Worm (Caenorhabditis elegans) whole organism, L4 larva: ENCODE results near the gene eff-1.

Source experiments
- F26F4.8 ChIP-seq: fragments of 200-800 bp; sonication (Bioruptor generic); conservative IDR thresholded peaks from 2 replicates; pipeline ENCODE4 v1.3.6; 2022; ENCODE audit warnings: missing genetic modification characterization, missing compliant biosample characterization
- T26A8.4 ChIP-seq: fragments of 200-800 bp; sonication (Bioruptor generic); IDR thresholded peaks from 2 replicates; pipeline ENCODE4 v1.3.6; 2022; ENCODE audit warnings: missing genetic modification characterization, missing compliant biosample characterization
- ZK546.5 ChIP-seq, 2 experiments: sonication (generic microtip); optimal IDR thresholded peaks; 2 replicates each; lab custom pipeline; 2017; ENCODE audit warnings: missing biosample characterization in 2 of 2, missing genetic modification characterization in 2 of 2
- ama-1 ChIP-seq: fragments of 150-350 bp; optimal IDR thresholded peaks from 2 replicates; lab custom pipeline; 2014; ENCODE audit warnings: inconsistent platforms, mixed read lengths
- arid-1 ChIP-seq: fragments of 200-800 bp; sonication (Bioruptor generic); conservative IDR thresholded peaks from 2 replicates; pipeline ENCODE4 v1.3.6; 2022; ENCODE audit warnings: missing genetic modification reagents, missing genetic modification characterization, missing compliant biosample characterization
- attf-4 ChIP-seq: sonication (generic microtip); optimal IDR thresholded peaks from 3 replicates; lab custom pipeline; 2017; ENCODE audit warnings: missing biosample characterization, missing genetic modification characterization
- ceh-62 ChIP-seq: sonication (generic microtip); optimal IDR thresholded peaks from 2 replicates; lab custom pipeline; 2017; ENCODE audit warnings: missing biosample characterization, missing genetic modification characterization
- cey-2 ChIP-seq: sonication (generic microtip); optimal IDR thresholded peaks from 3 replicates; lab custom pipeline; 2017; ENCODE audit warnings: missing genetic modification characterization, mild to moderate bottlenecking, missing compliant biosample characterization, antibody characterized with exemption, borderline replicate concordance; ENCODE audit not compliant: insufficient read depth
- ctbp-1 ChIP-seq: fragments of 200-800 bp; sonication (Bioruptor generic); IDR thresholded peaks from 2 replicates; pipeline ENCODE4 v1.3.6; 2022; ENCODE audit warnings: missing genetic modification reagents, missing genetic modification characterization, missing compliant biosample characterization
- daf-12 ChIP-seq: fragments of 150-350 bp; optimal IDR thresholded peaks from 2 replicates; lab custom pipeline; 2014; ENCODE audit warnings: missing biosample characterization, missing genetic modification reagents, missing genetic modification characterization
- daf-19 ChIP-seq: fragments of 200-800 bp; sonication (Bioruptor generic); conservative IDR thresholded peaks from 2 replicates; pipeline ENCODE4 v1.3.6; 2022; ENCODE audit warnings: missing genetic modification characterization, missing compliant biosample characterization
- dpl-1 ChIP-seq: fragments of 150-350 bp; optimal IDR thresholded peaks from 2 replicates; lab custom pipeline; 2014; ENCODE audit warnings: missing biosample characterization, missing genetic modification reagents, missing genetic modification characterization
- fkh-10 ChIP-seq: fragments of 150-350 bp; optimal IDR thresholded peaks from 2 replicates; lab custom pipeline; 2014; ENCODE audit warnings: missing biosample characterization, missing genetic modification reagents, missing genetic modification characterization
- gei-8 ChIP-seq: fragments of 200-800 bp; sonication (Bioruptor generic); optimal IDR thresholded peaks from 2 replicates; lab custom pipeline; 2018; ENCODE audit warnings: mild to moderate bottlenecking, missing genetic modification characterization, missing compliant biosample characterization
- hlh-11 ChIP-seq: fragments of 200-800 bp; sonication (Bioruptor generic); optimal IDR thresholded peaks from 2 replicates; lab custom pipeline; 2018; ENCODE audit warnings: mild to moderate bottlenecking, missing genetic modification characterization, missing compliant biosample characterization
- madf-5 ChIP-seq, 2 experiments: fragments of 200-800 bp; sonication (Bioruptor generic); IDR thresholded peaks; 2 replicates each; pipeline ENCODE4 v1.3.6; 2022; ENCODE audit warnings: missing compliant biosample characterization in 2 of 2, missing genetic modification characterization in 2 of 2
- madf-9 ChIP-seq: fragments of 200-800 bp; sonication (Bioruptor generic); conservative IDR thresholded peaks from 2 replicates; pipeline ENCODE4 v1.3.6; 2022; ENCODE audit warnings: missing genetic modification reagents, missing genetic modification characterization, missing compliant biosample characterization
- mdl-1 ChIP-seq, 2 experiments: fragments of 150-350 bp in 1 of 2; sonication (generic microtip) in 1 of 2; optimal IDR thresholded peaks; 2 replicates each; lab custom pipeline; 2014 to 2017; ENCODE audit warnings: missing biosample characterization in 2 of 2, missing genetic modification characterization in 2 of 2
- mep-1 ChIP-seq: fragments of 150-350 bp; sonication (generic microtip); optimal IDR thresholded peaks from 3 replicates; lab custom pipeline; 2014; ENCODE audit warnings: missing biosample characterization, missing genetic modification characterization
- mes-2 ChIP-seq: sonication (generic microtip); optimal IDR thresholded peaks from 2 replicates; lab custom pipeline; 2016; ENCODE audit warnings: missing genotype, mild to moderate bottlenecking, missing genetic modification characterization, missing compliant biosample characterization; ENCODE audit not compliant: poor library complexity, severe bottlenecking
- mxl-3 ChIP-seq: fragments of 200-800 bp; sonication (Bioruptor generic); optimal IDR thresholded peaks from 2 replicates; lab custom pipeline; 2018; ENCODE audit warnings: mild to moderate bottlenecking, missing genetic modification characterization, missing compliant biosample characterization
- nhr-10 ChIP-seq: fragments of 150-350 bp; optimal IDR thresholded peaks from 2 replicates; lab custom pipeline; 2014; ENCODE audit warnings: missing biosample characterization, missing genetic modification characterization
- nhr-102 ChIP-seq: sonication (generic microtip); optimal IDR thresholded peaks from 2 replicates; lab custom pipeline; 2016; ENCODE audit warnings: mild to moderate bottlenecking, missing genetic modification characterization, moderate library complexity, missing compliant biosample characterization
- nhr-237 ChIP-seq: sonication (generic microtip); optimal IDR thresholded peaks from 2 replicates; lab custom pipeline; 2017; ENCODE audit warnings: missing biosample characterization, missing genetic modification characterization
- nhr-42 ChIP-seq: fragments of 200-800 bp; sonication (Bioruptor generic); IDR thresholded peaks from 2 replicates; pipeline ENCODE4 v1.3.6; 2022; ENCODE audit warnings: missing genetic modification characterization, missing compliant biosample characterization
- nhr-48 ChIP-seq: sonication (generic microtip); optimal IDR thresholded peaks from 2 replicates; lab custom pipeline; 2016; ENCODE audit warnings: mild to moderate bottlenecking, missing genetic modification characterization, missing compliant biosample characterization
- pha-4 ChIP-seq, 2 experiments: fragments of 150-350 bp in 1 of 2; fragments of 200-800 bp in 1 of 2; sonication (Bioruptor generic) in 1 of 2; IDR thresholded peaks in 1 of 2; optimal IDR thresholded peaks in 1 of 2; 2 replicates each; pipeline versions ENCODE4 v1.3.6 to Lab custom; 2014 to 2022; ENCODE audit warnings: missing genetic modification characterization in 2 of 2, missing genetic modification reagents in 2 of 2, missing biosample characterization in 1 of 2, missing compliant biosample characterization in 1 of 2
- php-3 ChIP-seq: fragments of 200-800 bp; sonication (Bioruptor generic); IDR thresholded peaks from 2 replicates; pipeline ENCODE4 v1.3.6; 2022; ENCODE audit warnings: missing genetic modification reagents, missing genetic modification characterization, missing compliant biosample characterization
- pqm-1 ChIP-seq: sonication (generic microtip); optimal IDR thresholded peaks from 2 replicates; lab custom pipeline; 2017; ENCODE audit warnings: missing biosample characterization, missing genetic modification characterization
- sdz-12 ChIP-seq: fragments of 200-800 bp; sonication (Bioruptor generic); optimal IDR thresholded peaks from 2 replicates; lab custom pipeline; 2018; ENCODE audit warnings: mild to moderate bottlenecking, missing genetic modification characterization, missing compliant biosample characterization
- snpc-4 ChIP-seq: fragments of 150-350 bp; optimal IDR thresholded peaks from 2 replicates; lab custom pipeline; 2014; ENCODE audit warnings: missing biosample characterization, missing genetic modification characterization
- spr-1 ChIP-seq: sonication (generic microtip); optimal IDR thresholded peaks from 2 replicates; lab custom pipeline; 2016; ENCODE audit warnings: mild to moderate bottlenecking, missing genetic modification characterization, missing compliant biosample characterization
- unc-62 ChIP-seq, 3 experiments: fragments of 150-350 bp in 1 of 3; sonication (generic microtip); optimal IDR thresholded peaks in 2 of 3; peaks in 1 of 3; 1 replicate in 1 of 3; 2 replicates in 2 of 3; lab custom pipeline; 2014 to 2017; ENCODE audit warnings: missing biosample characterization in 3 of 3, missing genetic modification characterization in 3 of 3, missing genetic modification reagents in 3 of 3, missing genotype in 1 of 3
- ztf-7 ChIP-seq: fragments of 150-350 bp; optimal IDR thresholded peaks from 2 replicates; lab custom pipeline; 2014; ENCODE audit warnings: missing biosample characterization, missing genetic modification characterization

The eff-1 gene

ce11 chrII:8358466-8358865 is 12.0 kb downstream of the eff-1 start (continued):
- TF ChIP-seq nhr-42 (no peak), php-3 (GFP tag; lab: Robert Waterston, UW) (no peak), attf-4 (no peak), spr-1 (tag; lab: Kevin White, UChicago) (peak; percentile 21), F26F4.8 (GFP tag; lab: Robert Waterston, UW) (no peak), ctbp-1 (GFP tag; lab: Robert Waterston, UW) (no peak), pqm-1 (tag; lab: Kevin White, UChicago) (no peak), madf-9 (no peak), T26A8.4 (peak; percentile 47; the same call in 1 of the 2 replicates), nhr-102 (tag; lab: Kevin White, UChicago) (no peak), gei-8 (no peak), sdz-12 (GFP tag; lab: Kevin White, UChicago) (no peak), daf-19 (GFP tag; lab: Robert Waterston, UW) (no peak), ceh-62 (no peak), snpc-4 (tag; lab: Kevin White, UChicago) (no peak), daf-12 (tag; lab: Kevin White, UChicago) (no peak), cey-2 (no peak), arid-1 (GFP tag; lab: Robert Waterston, UW) (no peak), mdl-1 (tag; optimal IDR thresholded peaks at IDR 0.05; lab: Kevin White, UChicago) (no peak), pha-4 (GFP tag; IDR thresholded peaks at IDR 0.05; lab: Robert Waterston, UW) (no peak), pha-4 (tag; optimal IDR thresholded peaks at IDR 0.05; lab: Kevin White, UChicago) (no peak), ZK546.5 (tag; optimal IDR thresholded peaks at IDR 0.05; lab: Kevin White, UChicago) (no peak), ztf-7 (tag; lab: Kevin White, UChicago) (no peak), madf-5 (GFP tag; IDR thresholded peaks at IDR 0.05; lab: Robert Waterston, UW) (0 out of 4 replicates have a peak, but pooled peaks of 1 of the 2 experiments have one; percentile 65)

- peak; percentile 78 for TF ChIP-seq mxl-3 (GFP tag; lab: Kevin White, UChicago)
- TF ChIP-seq nhr-48 (tag; lab: Kevin White, UChicago), result peak; percentile 30
- peak; percentile 48 for TF ChIP-seq hlh-11 (tag; lab: Kevin White, UChicago)
- no peak for TF ChIP-seq unc-62 (GFP tag; optimal IDR thresholded peaks at IDR 0.05 in 1 of 2; lab: Kevin White, UChicago)
- TF ChIP-seq unc-62 (tag; optimal IDR thresholded peaks at IDR 0.05; lab: Kevin White, UChicago), result no peak
Observed at ce11 chrII:8359350-8359749, 12.9 kb downstream of the eff-1 start, which contains the start of gene col-77. Gene col-77, minus strand, starts transcription at chrII:8359381.

- TF ChIP-seq nhr-237 (tag; lab: Kevin White, UChicago), result no peak
- TF ChIP-seq mep-1 (tag; lab: Kevin White, UChicago), result no peak
- no peak for TF ChIP-seq mes-2 (tag; lab: Kevin White, UChicago)
- TF ChIP-seq nhr-10, result no peak
- TF ChIP-seq unc-62 (GFP tag; optimal IDR thresholded peaks at IDR 0.05 in 1 of 2; lab: Kevin White, UChicago), result peak in 1 of 2 experiments; percentile 60
- TF ChIP-seq unc-62 (tag; optimal IDR thresholded peaks at IDR 0.05; lab: Kevin White, UChicago), result no peak
- no peak for TF ChIP-seq ceh-62
- TF ChIP-seq, all 104 proteins: peak for 1
Observed at ce11 chrII:8360453-8360852, 14.0 kb downstream of the eff-1 start, which contains the start of gene M195.2. Gene M195.2, plus strand, starts transcription at chrII:8360753.

- TF ChIP-seq mdl-1 (tag; optimal IDR thresholded peaks at IDR 0.05; lab: Kevin White, UChicago), result no peak
Observed at ce11 chrII:8369059-8369458, 22.6 kb downstream of the eff-1 start, which contains the start of gene amt-3. Gene amt-3, minus strand, starts transcription at chrII:8369159.

ce11 chrII:8370194-8370593 is 23.7 kb downstream of the eff-1 start:
- no peak for TF ChIP-seq arid-1 (GFP tag; lab: Robert Waterston, UW)
- TF ChIP-seq ama-1, result no peak
- no peak for TF ChIP-seq dpl-1 (GFP tag; lab: Kevin White, UChicago)
- TF ChIP-seq fkh-10 (GFP tag; lab: Kevin White, UChicago), result peak; percentile 58
- TF ChIP-seq, all 104 proteins: peak for 1
